Comparison of ENCODE assay signal across 1 fruit fly cellular context in the genomic region with DNA sequence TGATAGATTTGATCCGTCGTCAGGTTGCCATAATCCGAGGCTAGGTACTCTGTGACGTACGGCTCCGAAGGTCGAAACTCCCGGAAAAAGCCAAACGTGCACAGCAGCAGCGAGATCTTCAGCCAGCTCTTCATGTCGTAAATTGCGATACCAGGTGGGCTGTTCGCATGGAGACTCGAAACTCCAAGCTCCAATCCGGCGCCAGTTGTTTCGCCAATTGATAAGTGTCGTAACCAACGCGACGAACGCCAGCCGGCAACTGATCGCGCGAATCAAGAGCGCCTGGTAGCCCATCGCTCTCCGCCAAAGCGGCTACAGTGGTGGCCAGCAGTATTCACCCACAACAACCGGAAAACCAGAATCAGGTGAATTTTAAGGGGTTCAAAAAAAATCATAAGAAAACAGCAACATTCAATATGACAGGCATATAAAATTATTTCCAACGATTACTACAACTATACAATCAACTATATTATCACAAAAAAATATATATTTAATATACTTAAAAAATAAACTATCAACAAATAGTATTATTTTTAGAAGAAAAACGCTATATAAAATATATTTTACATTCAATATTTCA.
TF ChIP-seq lines count a peak whose summit lies in the region.

A gene (minus strand): TSS at position 366 of the 583 bp plus-strand sequence.

TF ChIP-seq in whole organism, embryonic, 481 proteins besides CTCF, POLR2A, EP300 and RAD21 (continued from another document):
- TF ChIP-seq CG10267 (tag; optimal IDR thresholded peaks at IDR 0.05; lab: Kevin White, UChicago) = peak; percentile 4
- TF ChIP-seq ase (GFP tag; IDR thresholded peaks at IDR 0.05; lab: Robert Waterston, UW) = 0 out of 3 replicates have a peak, but pooled peaks have one; percentile 31
- peak; percentile 57; the same call in 1 of the 2 replicates for TF ChIP-seq NFAT (GFP tag; IDR thresholded peaks at IDR 0.05; lab: Robert Waterston, UW)
- TF ChIP-seq lab (GFP tag; optimal IDR thresholded peaks at IDR 0.05; lab: Kevin White, UChicago) = peak; percentile 47
- no peak for TF ChIP-seq Sin3A (optimal IDR thresholded peaks at IDR 0.05; lab: Kevin White, UChicago)
- no peak for TF ChIP-seq Scr (GFP tag; IDR thresholded peaks at IDR 0.05; lab: Robert Waterston, UW; ENCODE audit: partially characterized antibody)
- peak; percentile 28 for TF ChIP-seq Nf-YC (tag; optimal IDR thresholded peaks at IDR 0.05; lab: Kevin White, UChicago)
- peak; percentile 8 for TF ChIP-seq Jarid2 (GFP tag; optimal IDR thresholded peaks at IDR 0.05; lab: Kevin White, UChicago)
- peak; percentile 26 for TF ChIP-seq CG2120 (GFP tag; optimal IDR thresholded peaks at IDR 0.05; lab: Kevin White, UChicago)
- TF ChIP-seq CG15269 (tag; optimal IDR thresholded peaks at IDR 0.05; lab: Kevin White, UChicago) = peak; percentile 4
- 0 out of 2 replicates have a peak, but pooled peaks have one; percentile 13 for TF ChIP-seq CG10366 (GFP tag; IDR thresholded peaks at IDR 0.05; lab: Robert Waterston, UW)
- TF ChIP-seq Aef1 (GFP tag; IDR thresholded peaks at IDR 0.05; lab: Robert Waterston, UW) = no peak
- TF ChIP-seq mld (GFP tag; IDR thresholded peaks at IDR 0.05; lab: Robert Waterston, UW; ENCODE audit: partially characterized antibody) = no peak
- peak; percentile 41 for TF ChIP-seq CG15514 (GFP tag; optimal IDR thresholded peaks at IDR 0.05; lab: Kevin White, UChicago)
TF ChIP-seq in whole organism, embryonic: peak in this region for 84.
